Worm (Caenorhabditis elegans) whole organism, young adult: ENCODE data around the gene taf-10.

Experiments
- F49E8.2 ChIP-seq: sonication (generic microtip); optimal IDR thresholded peaks from 3 replicates; lab custom pipeline; 2017; ENCODE audit warnings: missing genetic modification characterization, mild to moderate bottlenecking, missing compliant biosample characterization, antibody characterized with exemption, moderate library complexity; ENCODE audit not compliant: insufficient read depth
- Y95B8A.8 ChIP-seq: fragments of 200-800 bp; sonication (Bioruptor generic); IDR thresholded peaks from 2 replicates; pipeline ENCODE4 v1.3.6; 2022; ENCODE audit warnings: missing genetic modification reagents, missing genetic modification characterization, missing compliant biosample characterization
- aptf-2 ChIP-seq: fragments of 200-800 bp; sonication (Bioruptor generic); conservative IDR thresholded peaks from 2 replicates; pipeline ENCODE4 v1.3.6; 2022; ENCODE audit warnings: missing genetic modification reagents, missing genetic modification characterization, missing compliant biosample characterization
- ceh-91 ChIP-seq: fragments of 200-800 bp; sonication (Bioruptor generic); IDR thresholded peaks from 2 replicates; pipeline ENCODE4 v1.3.6; 2022; ENCODE audit warnings: missing genetic modification reagents, missing genetic modification characterization, missing compliant biosample characterization
- dpl-1 ChIP-seq: fragments of 150-350 bp; optimal IDR thresholded peaks from 2 replicates; lab custom pipeline; 2014; ENCODE audit warnings: missing biosample characterization, missing genetic modification reagents, missing genetic modification characterization
- hlh-26 ChIP-seq: fragments of 200-800 bp; sonication (Bioruptor generic); conservative IDR thresholded peaks from 2 replicates; pipeline ENCODE4 v1.3.6; 2022; ENCODE audit warnings: missing genetic modification reagents, missing genetic modification characterization, missing compliant biosample characterization
- madf-8 ChIP-seq: fragments of 200-800 bp; sonication (Bioruptor generic); conservative IDR thresholded peaks from 2 replicates; pipeline ENCODE4 v1.3.6; 2022; ENCODE audit warnings: missing genetic modification reagents, missing genetic modification characterization, missing compliant biosample characterization
- nfya-1 ChIP-seq: sonication (generic microtip); optimal IDR thresholded peaks from 2 replicates; lab custom pipeline; 2017; ENCODE audit warnings: antibody characterized with exemption, missing compliant biosample characterization, missing genetic modification characterization, borderline replicate concordance; ENCODE audit not compliant: insufficient read depth

DNA sequence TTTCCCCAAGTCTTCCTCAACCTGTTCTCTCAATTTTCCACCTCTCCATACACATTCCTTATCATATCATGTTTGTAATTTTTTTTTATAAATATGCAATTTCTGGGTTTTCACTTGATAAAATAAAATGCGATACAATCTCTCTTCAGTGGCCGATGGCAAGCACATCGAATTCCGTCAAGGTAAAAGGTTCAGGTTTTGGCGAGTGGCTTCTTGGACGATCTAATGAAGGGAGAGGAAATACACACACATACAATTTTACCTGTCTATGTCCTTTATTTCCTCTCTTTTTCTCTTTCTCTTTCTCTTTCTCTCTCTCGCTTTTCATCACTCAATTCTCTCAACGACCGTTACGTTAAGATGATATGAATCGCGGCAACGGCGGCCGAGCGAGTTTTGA lies 35.4 kb upstream of the taf-10 start:
- TF ChIP-seq Y95B8A.8 (GFP tag; lab: Robert Waterston, UW): no peak
- TF ChIP-seq dpl-1 (GFP tag; lab: Kevin White, UChicago): no peak
- TF ChIP-seq F49E8.2 (tag; lab: Kevin White, UChicago): no peak
- no peak for TF ChIP-seq ceh-91
- no peak for TF ChIP-seq nfya-1 (tag; lab: Kevin White, UChicago)
- TF ChIP-seq madf-8 (GFP tag; lab: Robert Waterston, UW): no peak
- TF ChIP-seq hlh-26 (GFP tag; lab: Robert Waterston, UW): no peak
- TF ChIP-seq aptf-2 (GFP tag; lab: Robert Waterston, UW): no peak
